ENCODE assay signal across 3 worm cellular contexts in genomic region chrX:11946788-11947463, ce11.
A peak's percentile ranks its signal among the peaks of the same experiment; 100 is the strongest.
TF ChIP-seq lines count a peak whose summit lies in the region.

TSS of gene nfya-1 (minus strand) at chrX:11946838.

TF ChIP-seq in whole organism, L2 larva, 48 proteins besides CTCF, POLR2A, EP300 and RAD21 (continued from another document):
- peak; percentile 88 for TF ChIP-seq nhr-129 (tag; optimal IDR thresholded peaks at IDR 0.05; lab: Kevin White, UChicago)

TF ChIP-seq in whole organism, L4 larva, 104 proteins besides CTCF, POLR2A, EP300 and RAD21 (continued from another document):
- TF ChIP-seq nhr-41 (GFP tag; IDR thresholded peaks at IDR 0.05; lab: Robert Waterston, UW), result no peak
- TF ChIP-seq duxl-1 (tag; optimal IDR thresholded peaks at IDR 0.05; lab: Kevin White, UChicago; ENCODE audit: poor library complexity), result peak; percentile 11
- TF ChIP-seq unc-39 (tag; optimal IDR thresholded peaks at IDR 0.05; lab: Kevin White, UChicago), result no peak
- no peak for TF ChIP-seq ctbp-1 (GFP tag; IDR thresholded peaks at IDR 0.05; lab: Robert Waterston, UW)
- TF ChIP-seq F49E8.2 (tag; optimal IDR thresholded peaks at IDR 0.05; lab: Kevin White, UChicago; ENCODE audit: borderline replicate concordance), result no peak
- peak; percentile 71 for TF ChIP-seq nhr-25 (tag; optimal IDR thresholded peaks at IDR 0.05; lab: Kevin White, UChicago; ENCODE audit: borderline replicate concordance, insufficient read depth)
- TF ChIP-seq dve-1 (tag; optimal IDR thresholded peaks at IDR 0.05; lab: Kevin White, UChicago; ENCODE audit: insufficient read depth), result peak; percentile 33
- peak; percentile 13 for TF ChIP-seq nhr-11 (tag; optimal IDR thresholded peaks at IDR 0.05; lab: Kevin White, UChicago)
- no peak for TF ChIP-seq Y75B8A.6 (GFP tag; IDR thresholded peaks at IDR 0.05; lab: Robert Waterston, UW)
- TF ChIP-seq mes-2 (tag; optimal IDR thresholded peaks at IDR 0.05; lab: Kevin White, UChicago; ENCODE audit: poor library complexity, severe bottlenecking), result peak; percentile 75
- TF ChIP-seq pha-4 (GFP tag; IDR thresholded peaks at IDR 0.05; lab: Robert Waterston, UW), result no peak
- peak; percentile 55 for TF ChIP-seq pha-4 (tag; optimal IDR thresholded peaks at IDR 0.05; lab: Kevin White, UChicago)
- TF ChIP-seq dmd-6 (GFP tag; IDR thresholded peaks at IDR 0.05; lab: Robert Waterston, UW), result peak; percentile 31; the same call in 1 of the 2 replicates
- TF ChIP-seq nhr-237 (tag; optimal IDR thresholded peaks at IDR 0.05; lab: Kevin White, UChicago), result no peak
- TF ChIP-seq dmd-9 (GFP tag; IDR thresholded peaks at IDR 0.05; lab: Robert Waterston, UW), result no peak
- peak; percentile 67 for TF ChIP-seq hlh-30 (tag; optimal IDR thresholded peaks at IDR 0.05; lab: Kevin White, UChicago; ENCODE audit: insufficient read depth)
- TF ChIP-seq hlh-11 (tag; optimal IDR thresholded peaks at IDR 0.05; lab: Kevin White, UChicago), result no peak
- no peak for TF ChIP-seq lim-7 (GFP tag; IDR thresholded peaks at IDR 0.05; lab: Robert Waterston, UW)
- TF ChIP-seq mdl-1 (tag; optimal IDR thresholded peaks at IDR 0.05; lab: Kevin White, UChicago), result peak in 1 of 2 experiments; percentile 70
- peak; percentile 62 for TF ChIP-seq ceh-28 (tag; optimal IDR thresholded peaks at IDR 0.05; lab: Kevin White, UChicago)
- 0 out of 2 replicates have a peak, but pooled peaks have one; percentile 9 for TF ChIP-seq madf-9 (GFP tag; conservative IDR thresholded peaks at IDR 0.05; lab: Robert Waterston, UW)
- peak; percentile 14; the same call in 1 of the 2 replicates for TF ChIP-seq T26A8.4 (GFP tag; IDR thresholded peaks at IDR 0.05; lab: Robert Waterston, UW)
- peak; percentile 99 for TF ChIP-seq aha-1 (tag; lab: Kevin White, UChicago)

TF ChIP-seq in whole organism, late embryonic, 69 proteins besides CTCF, POLR2A, EP300 and RAD21 (continued from another document):
- TF ChIP-seq ceh-45 (GFP tag; IDR thresholded peaks at IDR 0.05; lab: Robert Waterston, UW) (no peak), ztf-16 (tag; optimal IDR thresholded peaks at IDR 0.05; lab: Kevin White, UChicago) (no peak), mec-3 (tag; optimal IDR thresholded peaks at IDR 0.05; lab: Kevin White, UChicago; ENCODE audit: borderline replicate concordance) (no peak), fax-1 (tag; optimal IDR thresholded peaks at IDR 0.05; lab: Kevin White, UChicago) (no peak), tbx-7 (tag; optimal IDR thresholded peaks at IDR 0.05; lab: Kevin White, UChicago) (no peak), T23F11.4 (GFP tag; optimal IDR thresholded peaks at IDR 0.05; lab: Kevin White, UChicago) (no peak), F13H6.1 (tag; optimal IDR thresholded peaks at IDR 0.05; lab: Kevin White, UChicago) (no peak), lin-11 (tag; optimal IDR thresholded peaks at IDR 0.05; lab: Kevin White, UChicago) (no peak), ets-4 (tag; optimal IDR thresholded peaks at IDR 0.05; lab: Kevin White, UChicago) (no peak), ceh-14 (tag; optimal IDR thresholded peaks at IDR 0.05; lab: Kevin White, UChicago) (no peak), pax-1 (tag; optimal IDR thresholded peaks at IDR 0.05; lab: Kevin White, UChicago) (no peak), pqm-1 (tag; optimal IDR thresholded peaks at IDR 0.05; lab: Kevin White, UChicago) (no peak), sdc-2 (tag; optimal IDR thresholded peaks at IDR 0.05; lab: Kevin White, UChicago) (peak; percentile 71), ref-2 (tag; optimal IDR thresholded peaks at IDR 0.05; lab: Kevin White, UChicago) (no peak), nhr-232 (tag; optimal IDR thresholded peaks at IDR 0.05; lab: Kevin White, UChicago) (no peak), unc-42 (tag; optimal IDR thresholded peaks at IDR 0.05; lab: Kevin White, UChicago) (peak; percentile 3), sox-2 (GFP tag; IDR thresholded peaks at IDR 0.05; lab: Robert Waterston, UW) (no peak)
